Fruit fly (Drosophila melanogaster) whole organism: ENCODE results near the gene Polr2A.
"Not testable (repeated sequence)": the region's sequence is repeated elsewhere in the genome, so short reads cannot be mapped to it uniquely, and the experiment has no call there.

Experiments
- CG8478 ChIP-seq: fragments of >200 bp; optimal IDR thresholded peaks from 2 replicates; lab custom pipeline; 2018; ENCODE audit warnings: inconsistent platforms
- Dll ChIP-seq: fragments of >200 bp; optimal IDR thresholded peaks from 2 replicates; lab custom pipeline; 2017
- EcR ChIP-seq, 2 experiments: fragments of >200 bp; optimal IDR thresholded peaks; 2 replicates each; lab custom pipeline; 2017; ENCODE audit warnings: missing biosample characterization in 2 of 2, missing genetic modification characterization in 2 of 2, missing genetic modification reagents in 2 of 2
- pan ChIP-seq: fragments of >200 bp; optimal IDR thresholded peaks from 2 replicates; lab custom pipeline; 2017
- psq ChIP-seq: fragments of >200 bp; optimal IDR thresholded peaks from 2 replicates; lab custom pipeline; 2017
- usp ChIP-seq: fragments of >200 bp; optimal IDR thresholded peaks from 2 replicates; lab custom pipeline; 2017; ENCODE audit warnings: missing biosample characterization, missing genetic modification characterization, mixed read lengths

Polr2A gene

DNA sequence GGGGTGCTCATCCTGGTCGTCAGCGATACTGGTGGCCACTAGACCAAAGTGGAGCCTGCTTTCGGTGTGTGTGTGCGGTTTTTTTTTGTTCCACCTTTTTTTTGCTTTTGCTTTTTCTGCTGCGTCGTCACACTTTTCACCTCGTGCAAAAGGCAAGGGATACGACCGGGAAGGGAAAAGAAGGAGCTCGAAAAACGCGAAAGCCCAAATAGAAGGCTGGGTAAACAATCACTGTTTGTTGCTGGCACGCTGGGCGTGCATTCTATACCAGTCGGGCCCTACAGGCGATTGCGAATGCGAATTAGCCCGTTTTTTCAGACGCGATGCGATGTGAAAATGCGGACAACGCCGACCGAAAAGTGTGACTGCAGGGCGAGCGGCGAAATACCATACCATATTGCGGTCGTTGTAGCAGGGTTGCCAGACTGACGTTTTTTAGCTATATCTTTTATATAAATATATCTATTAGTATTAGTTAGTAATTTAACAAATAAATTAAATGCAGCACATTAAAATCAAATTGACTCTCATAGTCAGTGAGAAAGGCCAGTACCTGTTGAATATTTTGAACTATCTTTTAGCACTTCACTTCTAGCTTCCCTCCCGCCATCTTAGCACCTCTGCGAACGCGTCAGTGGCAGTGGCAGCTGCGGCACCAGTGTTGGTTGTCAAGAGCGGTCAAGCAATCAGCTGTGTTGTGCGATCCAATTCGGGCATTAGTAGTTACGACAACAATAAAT lies at the start of gene Polr2A, which contains the start of gene CG11699:
Gene Polr2A, minus strand, starts transcription at position 371 of the 740 bp plus-strand sequence.
Gene CG11699, plus strand, starts transcription at position 666 of the 740 bp plus-strand sequence.
- no peak for TF ChIP-seq EcR (GFP tag; optimal IDR thresholded peaks at IDR 0.05; lab: Kevin White, UChicago)
- no peak for TF ChIP-seq pan
- TF ChIP-seq usp (GFP tag; lab: Kevin White, UChicago) = no peak
- TF ChIP-seq Dll = no peak
- no peak for TF ChIP-seq CG8478

DNA sequence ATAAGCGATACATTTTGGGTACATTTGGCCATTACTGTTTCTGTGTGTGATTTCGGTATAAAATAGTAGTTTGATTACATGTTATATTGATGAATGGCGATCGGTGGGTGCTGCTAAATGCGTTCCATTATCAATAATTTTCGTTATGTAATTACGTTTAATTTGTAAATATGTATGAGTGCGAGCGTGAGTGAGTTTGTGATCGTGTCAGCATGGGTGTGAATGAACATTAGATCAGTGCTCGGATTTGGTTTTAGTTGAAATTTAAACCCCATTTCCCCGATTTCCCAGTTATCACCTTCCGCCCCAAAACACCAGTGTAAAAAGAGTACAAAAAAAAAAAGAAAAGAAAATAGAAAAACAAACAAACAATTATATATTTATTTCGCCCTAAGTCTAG lies 49.5 kb upstream of the Polr2A start:
- no peak for TF ChIP-seq EcR (GFP tag; optimal IDR thresholded peaks at IDR 0.05; lab: Kevin White, UChicago)
- TF ChIP-seq Dll = no peak

dm6 chrX:11616496-11616952 lies 46.4 kb upstream of the Polr2A start:
- TF ChIP-seq Dll (no peak), EcR (GFP tag; optimal IDR thresholded peaks at IDR 0.05; lab: Kevin White, UChicago) (no peak), CG8478 (no peak), psq (no peak), usp (GFP tag; lab: Kevin White, UChicago) (no peak), pan (no peak)

- no peak for TF ChIP-seq usp (GFP tag; lab: Kevin White, UChicago)
- TF ChIP-seq psq = no peak
- TF ChIP-seq EcR (GFP tag; optimal IDR thresholded peaks at IDR 0.05; lab: Kevin White, UChicago) = no peak
- no peak for TF ChIP-seq pan
- no peak for TF ChIP-seq CG8478
- TF ChIP-seq Dll = no peak
Observed at dm6 chrX:11615652-11616495, 45.7 kb upstream of the Polr2A start, which contains the start of the genes RPA3 and Met. TSS of gene RPA3 (minus strand) at chrX:11615840. TSS of gene Met (plus strand) at chrX:11616124.

dm6 chrX:11611645-11612079 lies 41.5 kb upstream of the Polr2A start, which contains the start of the genes CG2247 and CG1703:
TSS of gene CG2247 (minus strand) at chrX:11611652.
TSS of gene CG1703 (plus strand) at chrX:11611927.
- no peak for TF ChIP-seq usp (GFP tag; lab: Kevin White, UChicago)
- no peak for TF ChIP-seq psq
- no peak for TF ChIP-seq EcR (GFP tag; optimal IDR thresholded peaks at IDR 0.05; lab: Kevin White, UChicago)
- TF ChIP-seq Dll = no peak
- no peak for TF ChIP-seq CG8478
- TF ChIP-seq pan = no peak

dm6 chrX:11611056-11611644 lies 41.0 kb upstream of the Polr2A start:
- TF ChIP-seq EcR (GFP tag; optimal IDR thresholded peaks at IDR 0.05; lab: Kevin White, UChicago) (no peak), usp (GFP tag; lab: Kevin White, UChicago) (no peak), psq (no peak), CG8478 (no peak), pan (no peak), Dll (no peak)

dm6 chrX:11604094-11604493 lies 34.0 kb upstream of the Polr2A start, which contains the start of gene CG2533:
TSS of gene CG2533 (minus strand) at chrX:11604194.
- no peak for TF ChIP-seq psq
- TF ChIP-seq CG8478 = no peak
- TF ChIP-seq usp (GFP tag; lab: Kevin White, UChicago) = no peak
- no peak for TF ChIP-seq EcR (GFP tag; optimal IDR thresholded peaks at IDR 0.05; lab: Kevin White, UChicago)
- TF ChIP-seq Dll = no peak
- TF ChIP-seq pan = no peak

dm6 chrX:11601408-11601807 lies 31.3 kb upstream of the Polr2A start:
- TF ChIP-seq usp (GFP tag; lab: Kevin White, UChicago) (no peak), pan (no peak), EcR (GFP tag; optimal IDR thresholded peaks at IDR 0.05; lab: Kevin White, UChicago) (no peak), Dll (no peak)

- TF ChIP-seq Dll (no peak), EcR (GFP tag; optimal IDR thresholded peaks at IDR 0.05; lab: Kevin White, UChicago) (no peak), CG8478 (no peak), usp (GFP tag; lab: Kevin White, UChicago) (no peak), psq (no peak), pan (no peak)
Observed at dm6 chrX:11600795-11601358, 30.8 kb upstream of the Polr2A start.

- not testable (repeated sequence) for TF ChIP-seq psq; Dll; EcR (GFP tag; optimal IDR thresholded peaks at IDR 0.05; lab: Kevin White, UChicago)
Observed at dm6 chrX:11599589-11599988, 29.5 kb upstream of the Polr2A start, which contains the start of gene rho-4. TSS of gene rho-4 (plus strand) at chrX:11599838.

dm6 chrX:11584075-11584474 lies 13.9 kb upstream of the Polr2A start, which contains the start of gene pkm:
TSS of gene pkm (minus strand) at chrX:11584175.
- TF ChIP-seq usp (GFP tag; lab: Kevin White, UChicago) (no peak), psq (no peak)

DNA sequence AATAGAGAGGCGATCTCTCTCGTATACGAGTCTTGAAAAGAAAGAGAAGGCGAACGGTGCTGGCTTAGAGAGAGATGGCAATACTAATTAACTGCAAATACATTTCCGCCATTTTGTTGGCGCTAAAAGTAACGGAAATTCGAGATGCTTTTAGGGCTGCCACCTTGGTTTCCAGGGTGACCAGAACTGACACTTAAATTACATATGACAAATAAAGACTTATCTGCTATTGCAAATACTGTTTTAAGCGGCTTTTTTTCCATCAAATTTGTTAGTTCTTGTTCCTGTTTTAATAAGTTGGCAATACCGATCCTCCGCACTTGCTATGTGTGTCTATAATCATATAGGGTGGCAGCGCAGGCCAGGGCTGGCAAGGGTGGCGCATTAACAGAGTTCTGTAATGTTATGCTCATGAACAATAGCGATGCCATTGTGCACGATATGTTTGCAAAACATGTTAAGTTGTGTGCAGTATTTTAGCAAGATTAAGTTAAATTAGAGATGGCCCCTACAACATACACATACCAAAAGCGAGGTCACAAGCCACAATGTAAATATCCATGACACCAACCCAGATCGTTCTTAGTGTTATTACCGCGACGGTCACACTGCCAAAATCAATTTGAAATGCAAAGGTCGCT lies 10.2 kb upstream of the Polr2A start, which contains the start of gene nod:
Gene nod, plus strand, starts transcription at position 573 of the 641 bp plus-strand sequence.
- TF ChIP-seq Dll (no peak), EcR (GFP tag; optimal IDR thresholded peaks at IDR 0.05; lab: Kevin White, UChicago) (no peak), pan (no peak), CG8478 (no peak), psq (no peak), usp (GFP tag; lab: Kevin White, UChicago) (no peak)
